Worm (Caenorhabditis elegans) whole organism, midembryonic: Measurements from ENCODE around the gene chup-1.

ENCODE experiments used
- flt-1 ChIP-seq: fragments of 200-800 bp; sonication (Bioruptor generic); IDR thresholded peaks from 2 replicates; pipeline ENCODE4 v1.3.6; 2022; ENCODE audit warnings: missing genetic modification characterization, missing compliant biosample characterization
- ref-1 ChIP-seq: fragments of 200-800 bp; sonication (Bioruptor generic); conservative IDR thresholded peaks from 2 replicates; pipeline ENCODE4 v1.3.6; 2022; ENCODE audit warnings: missing genetic modification reagents, missing genetic modification characterization, missing compliant biosample characterization
- tab-1 ChIP-seq: fragments of 200-800 bp; sonication (Bioruptor generic); IDR thresholded peaks from 2 replicates; pipeline ENCODE4 v1.3.6; 2022; ENCODE audit warnings: missing genetic modification characterization, missing compliant biosample characterization

DNA sequence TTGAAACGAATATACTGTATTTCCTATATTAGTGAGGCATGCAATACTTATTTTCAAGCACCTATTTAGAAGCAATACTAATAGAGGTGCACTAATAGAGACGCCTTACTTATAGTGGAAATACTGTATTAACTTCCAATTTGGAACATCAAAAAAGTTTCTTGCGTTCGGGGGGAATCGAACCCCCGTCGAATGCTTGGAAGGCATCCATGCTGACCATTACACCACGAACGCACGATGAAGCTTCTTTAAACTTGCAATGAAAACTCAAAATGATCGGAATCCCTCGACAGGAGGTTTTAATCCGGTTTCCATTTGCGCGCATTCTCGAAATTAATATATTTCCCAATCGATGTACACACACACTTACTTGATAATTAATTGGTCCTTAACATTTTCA is 46.2 kb downstream of the chup-1 start:
- TF ChIP-seq ref-1 (no peak), tab-1 (GFP tag; lab: Robert Waterston, UW) (no peak), flt-1 (GFP tag; lab: Robert Waterston, UW) (no peak)
